Worm (Caenorhabditis elegans): ENCODE results near the gene C14B9.8.

C14B9.8 gene

DNA sequence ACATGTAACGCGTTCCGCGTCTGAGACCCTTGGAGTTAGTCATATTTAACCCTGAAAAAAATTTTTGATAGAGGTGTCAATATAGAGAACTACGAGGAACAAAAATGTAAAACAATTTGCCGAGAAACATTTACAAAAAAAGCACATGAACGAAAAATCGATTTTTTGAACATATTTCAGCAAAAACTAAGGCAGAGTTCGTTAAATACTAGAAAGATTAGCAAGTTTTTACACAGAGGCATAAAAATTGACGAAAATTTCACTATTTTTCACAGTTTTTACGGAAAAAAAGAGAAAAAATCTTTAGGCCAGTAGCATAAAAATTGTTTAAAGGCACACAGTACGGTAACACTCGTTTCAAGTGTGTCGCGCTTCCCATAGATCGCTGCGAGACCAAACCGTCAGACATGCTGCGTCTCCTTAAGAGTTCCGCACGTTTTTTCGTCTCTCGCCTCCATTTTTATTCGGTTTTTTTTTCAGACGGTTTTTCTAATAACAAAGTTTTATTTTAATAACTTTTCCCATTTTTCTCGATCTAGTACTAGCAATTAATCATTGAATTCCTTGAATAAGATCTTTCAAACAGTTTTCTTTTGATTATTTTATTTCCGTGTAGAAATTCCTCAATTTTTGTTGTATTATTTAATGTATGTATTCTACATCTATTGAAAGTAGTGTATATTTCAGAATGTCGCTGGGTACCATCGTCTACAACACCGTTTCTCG is 14.1 kb downstream of the C14B9.8 start, which contains the start of the genes rpl-21 and C14B9.10 (continued):
- TF ChIP-seq B0019.2 (GFP tag; conservative IDR thresholded peaks at IDR 0.05) (0 out of 2 replicates have a peak, but pooled peaks have one; percentile 4), him-1 (tag; optimal IDR thresholded peaks at IDR 0.05) (peak; percentile 65), efl-1 (GFP tag; optimal IDR thresholded peaks at IDR 0.05) (peak; percentile 55), nhr-80 (tag; optimal IDR thresholded peaks at IDR 0.05) (peak; percentile 36), rpc-1 (optimal IDR thresholded peaks at IDR 0.05) (no peak), rpc-1 (tag; optimal IDR thresholded peaks at IDR 0.05) (no peak), ekl-4 (GFP tag; IDR thresholded peaks at IDR 0.05) (peak; percentile 66; the same call in 1 of the 2 replicates), ccch-3 (GFP tag; optimal IDR thresholded peaks at IDR 0.05) (no peak), F33H1.4 (GFP tag; IDR thresholded peaks at IDR 0.05) (peak; percentile 98), tbx-9 (tag; optimal IDR thresholded peaks at IDR 0.05; ENCODE audit: borderline replicate concordance) (no peak), somi-1 (GFP tag; optimal IDR thresholded peaks at IDR 0.05) (no peak), K12H6.12 (tag; optimal IDR thresholded peaks at IDR 0.05) (no peak), aptf-3 (GFP tag; IDR thresholded peaks at IDR 0.05) (no peak), attf-3 (GFP tag; conservative IDR thresholded peaks at IDR 0.05) (peak; percentile 70), T26A5.8 (tag; optimal IDR thresholded peaks at IDR 0.05) (no peak), B0336.3 (GFP tag; IDR thresholded peaks at IDR 0.05) (peak; percentile 63), nhr-27 (tag; optimal IDR thresholded peaks at IDR 0.05) (no peak), Y79H2A.3 (GFP tag; conservative IDR thresholded peaks at IDR 0.05) (no peak), B0035.1 (tag; optimal IDR thresholded peaks at IDR 0.05) (no peak), Y67H2A.10 (GFP tag; conservative IDR thresholded peaks at IDR 0.05) (no peak), snpc-3.4 (tag; optimal IDR thresholded peaks at IDR 0.05) (peak; percentile 89), ztf-3 (GFP tag; optimal IDR thresholded peaks at IDR 0.05) (no peak), snpc-1.3 (tag; optimal IDR thresholded peaks at IDR 0.05; ENCODE audit: insufficient read depth) (peak; percentile 93), dpl-1 (GFP tag; optimal IDR thresholded peaks at IDR 0.05) (peak; percentile 30), ztf-26 (tag; optimal IDR thresholded peaks at IDR 0.05) (no peak), C06A6.2 (GFP tag; conservative IDR thresholded peaks at IDR 0.05) (no peak), atf-7 (tag; optimal IDR thresholded peaks at IDR 0.05) (no peak), mxl-1 (tag; optimal IDR thresholded peaks at IDR 0.05) (no peak), dpff-1 (tag; optimal IDR thresholded peaks at IDR 0.05) (no peak), Y95B8A.8 (GFP tag; IDR thresholded peaks at IDR 0.05) (no peak), zim-3 (tag; optimal IDR thresholded peaks at IDR 0.05) (no peak), ztf-18 (tag; optimal IDR thresholded peaks at IDR 0.05) (peak; percentile 55), sea-2 (GFP tag; IDR thresholded peaks at IDR 0.05) (no peak), hsf-1 (GFP tag; IDR thresholded peaks at IDR 0.05) (peak; percentile 19; the same call in 1 of the 2 replicates), F55B11.4 (tag; optimal IDR thresholded peaks at IDR 0.05; ENCODE audit: borderline replicate concordance, insufficient read depth) (no peak), Y53G8AR.9 (GFP tag; conservative IDR thresholded peaks at IDR 0.05) (peak; percentile 52; the same call in 1 of the 2 replicates), nfya-2 (GFP tag; IDR thresholded peaks at IDR 0.05) (no peak), snpc-4 (GFP tag; optimal IDR thresholded peaks at IDR 0.05) (peak; percentile 48), snpc-4 (tag; optimal IDR thresholded peaks at IDR 0.05) (peak; percentile 36 to 77 (median 60)), pbrm-1 (GFP tag; IDR thresholded peaks at IDR 0.05) (peak; percentile 89), F39B2.1 (GFP tag; IDR thresholded peaks at IDR 0.05) (no peak), egl-44 (GFP tag; IDR thresholded peaks at IDR 0.05) (no peak), bed-2 (GFP tag; IDR thresholded peaks at IDR 0.05) (no peak), gei-17 (GFP tag; optimal IDR thresholded peaks at IDR 0.05) (no peak), let-526 (GFP tag; IDR thresholded peaks at IDR 0.05) (no peak), attf-6 (GFP tag; IDR thresholded peaks at IDR 0.05) (no peak), F57A8.1 (GFP tag; optimal IDR thresholded peaks at IDR 0.05) (no peak), ZK185.1 (tag; optimal IDR thresholded peaks at IDR 0.05; ENCODE audit: poor library complexity, severe bottlenecking) (peak; percentile 66)
